Worm (Caenorhabditis elegans) whole organism, L3 larva: ENCODE measurements around the gene W01A11.1.

Source experiments
- fkh-10 ChIP-seq: sonication (generic microtip); optimal IDR thresholded peaks from 2 replicates; lab custom pipeline; 2017; ENCODE audit warnings: missing biosample characterization, missing genetic modification reagents, missing genetic modification characterization
- nhr-77 ChIP-seq: fragments of 150-350 bp; optimal IDR thresholded peaks from 2 replicates; lab custom pipeline; 2014; ENCODE audit warnings: missing biosample characterization, missing genetic modification characterization

ce11 chrV:6518225-6518396 is 19.1 kb downstream of the W01A11.1 start, which contains the start of gene F46E10.3:
- TF ChIP-seq fkh-10 (no peak), nhr-77 (tag; lab: Kevin White, UChicago) (no peak)
